Fruit fly (Drosophila melanogaster) whole organism, embryonic: ENCODE data around the gene CG5521.

Source experiments
- Abd-B ChIP-seq: fragments of 200-800 bp; sonication (Bioruptor generic); optimal IDR thresholded peaks from 2 replicates; lab custom pipeline; 2018; ENCODE audit warnings: missing biosample characterization, mild to moderate bottlenecking, missing genetic modification characterization, moderate library complexity
- CG1024 ChIP-seq: fragments of 200-800 bp; sonication (Bioruptor generic); IDR thresholded peaks from 2 replicates; pipeline ENCODE4 v1.3.6; 2022; ENCODE audit warnings: missing biosample characterization, missing genetic modification characterization
- CG11398 ChIP-seq: fragments of 200-800 bp; sonication (Bioruptor generic); optimal IDR thresholded peaks from 2 replicates; lab custom pipeline; 2016; ENCODE audit warnings: missing biosample characterization, missing genetic modification characterization
- CG11456 ChIP-seq: fragments of 200-800 bp; sonication (Bioruptor generic); IDR thresholded peaks from 3 replicates; pipeline ENCODE4 v1.3.6; 2022; ENCODE audit warnings: missing biosample characterization, missing genetic modification characterization
- CG11696 ChIP-seq: fragments of 200-800 bp; sonication (Bioruptor generic); IDR thresholded peaks from 2 replicates; pipeline ENCODE4 v1.3.6; 2022; ENCODE audit warnings: missing biosample characterization, missing genetic modification characterization
- CG12071 ChIP-seq: fragments of 200-800 bp; sonication (Bioruptor generic); optimal IDR thresholded peaks from 3 replicates; lab custom pipeline; 2018; ENCODE audit warnings: missing biosample characterization, mild to moderate bottlenecking, missing genetic modification characterization
- CG14050 ChIP-seq: fragments of 200-800 bp; sonication (Bioruptor generic); IDR thresholded peaks from 3 replicates; pipeline ENCODE4 v1.3.6; 2022; ENCODE audit warnings: missing biosample characterization, missing genetic modification characterization
- CG14441 ChIP-seq: fragments of 200-800 bp; sonication (Bioruptor generic); IDR thresholded peaks from 2 replicates; pipeline ENCODE4 v1.3.6; 2022; ENCODE audit warnings: missing biosample characterization, missing genetic modification characterization
- CG4328 ChIP-seq: fragments of 200-800 bp; sonication (Bioruptor generic); optimal IDR thresholded peaks from 3 replicates; lab custom pipeline; 2017; ENCODE audit warnings: missing biosample characterization, missing genetic modification reagents, missing genetic modification characterization
- CG4404 ChIP-seq: fragments of 200-800 bp; sonication (Bioruptor generic); IDR thresholded peaks from 2 replicates; pipeline ENCODE4 v1.3.6; 2022; ENCODE audit warnings: missing biosample characterization, missing genetic modification characterization
- CG6765 ChIP-seq: fragments of 200-800 bp; sonication (Bioruptor generic); optimal IDR thresholded peaks from 3 replicates; lab custom pipeline; 2017; ENCODE audit warnings: missing biosample characterization, mild to moderate bottlenecking, missing genetic modification characterization
- CG8290 ChIP-seq, 3 experiments: fragments of 200-800 bp; sonication (Bioruptor generic); optimal IDR thresholded peaks; 2 replicates each; lab custom pipeline; 2016 to 2019; ENCODE audit warnings: missing biosample characterization in 3 of 3, missing genetic modification characterization in 3 of 3, mild to moderate bottlenecking in 2 of 3, moderate library complexity in 1 of 3
- CG8478 ChIP-seq: fragments of >200 bp; optimal IDR thresholded peaks from 2 replicates; lab custom pipeline; 2018
- CG8924 ChIP-seq: fragments of 200-800 bp; optimal IDR thresholded peaks from 3 replicates; lab custom pipeline; 2019; ENCODE audit warnings: missing biosample characterization, mild to moderate bottlenecking, missing genetic modification characterization, moderate library complexity
- CG8944 ChIP-seq: fragments of 200-800 bp; sonication (Bioruptor generic); optimal IDR thresholded peaks from 3 replicates; lab custom pipeline; 2016; ENCODE audit warnings: missing biosample characterization, missing genetic modification characterization
- Doc3 ChIP-seq: fragments of 200-800 bp; sonication (Bioruptor generic); IDR thresholded peaks from 3 replicates; pipeline ENCODE4 v1.3.6; 2022; ENCODE audit warnings: missing biosample characterization, missing genetic modification characterization; ENCODE audit not compliant: partially characterized antibody
- Dp ChIP-seq: fragments of 200-800 bp; sonication (Bioruptor generic); optimal IDR thresholded peaks from 2 replicates; lab custom pipeline; 2018; ENCODE audit warnings: missing biosample characterization, mild to moderate bottlenecking, missing genetic modification characterization, moderate library complexity
- E2f2 ChIP-seq: fragments of 200-800 bp; sonication (Bioruptor generic); IDR thresholded peaks from 2 replicates; pipeline ENCODE4 v1.3.6; 2022; ENCODE audit warnings: missing biosample characterization, missing genetic modification characterization
- Eip74EF ChIP-seq, 2 experiments: fragments of 200-800 bp in 1 of 2; fragments of >200 bp in 1 of 2; sonication (Bioruptor generic) in 1 of 2; optimal IDR thresholded peaks; 2 replicates each; lab custom pipeline; 2017 to 2019; ENCODE audit warnings: missing biosample characterization in 2 of 2, missing genetic modification characterization in 2 of 2, mild to moderate bottlenecking in 1 of 2, moderate library complexity in 1 of 2
- Fer1 ChIP-seq: fragments of 200-800 bp; sonication (Bioruptor generic); optimal IDR thresholded peaks from 2 replicates; lab custom pipeline; 2017; ENCODE audit warnings: missing biosample characterization, mild to moderate bottlenecking, missing genetic modification characterization
- Gsc ChIP-seq: fragments of 200-800 bp; sonication (Bioruptor generic); IDR thresholded peaks from 2 replicates; pipeline ENCODE4 v1.3.6; 2022; ENCODE audit warnings: missing biosample characterization, missing genetic modification characterization
- Hey ChIP-seq: fragments of 200-800 bp; sonication (Bioruptor generic); optimal IDR thresholded peaks from 3 replicates; lab custom pipeline; 2018; ENCODE audit warnings: missing biosample characterization, mild to moderate bottlenecking, missing genetic modification characterization
- HmgZ ChIP-seq: fragments of 200-800 bp; sonication (Bioruptor generic); optimal IDR thresholded peaks from 2 replicates; lab custom pipeline; 2018; ENCODE audit warnings: missing biosample characterization, mild to moderate bottlenecking, missing genetic modification characterization
- Hr39 ChIP-seq: fragments of >200 bp; optimal IDR thresholded peaks from 2 replicates; lab custom pipeline; 2017
- Meics ChIP-seq: fragments of 200-800 bp; sonication (Bioruptor generic); optimal IDR thresholded peaks from 2 replicates; lab custom pipeline; 2017; ENCODE audit warnings: missing biosample characterization, mild to moderate bottlenecking, missing genetic modification characterization
- Myb ChIP-seq: fragments of 200-800 bp; sonication (Bioruptor generic); optimal IDR thresholded peaks from 2 replicates; lab custom pipeline; 2016; ENCODE audit warnings: missing biosample characterization, missing genetic modification characterization
- NFAT ChIP-seq: fragments of 200-800 bp; sonication (Bioruptor generic); IDR thresholded peaks from 2 replicates; pipeline ENCODE4 v1.3.6; 2022; ENCODE audit warnings: missing biosample characterization, missing genetic modification characterization
- Nf-YC ChIP-seq: fragments of 200-800 bp; optimal IDR thresholded peaks from 3 replicates; lab custom pipeline; 2019; ENCODE audit warnings: missing biosample characterization, mild to moderate bottlenecking, missing genetic modification characterization, moderate library complexity
- Rfx ChIP-seq: fragments of 200-800 bp; sonication (Bioruptor generic); IDR thresholded peaks from 2 replicates; pipeline ENCODE4 v1.3.6; 2022; ENCODE audit warnings: missing biosample characterization, missing genetic modification characterization
- ap ChIP-seq: fragments of 200-800 bp; sonication (Bioruptor generic); IDR thresholded peaks from 2 replicates; pipeline ENCODE4 v1.3.6; 2022; ENCODE audit warnings: missing biosample characterization, missing genetic modification characterization
- caup ChIP-seq: fragments of 200-800 bp; sonication (Bioruptor generic); optimal IDR thresholded peaks from 3 replicates; lab custom pipeline; 2017; ENCODE audit warnings: missing biosample characterization, mild to moderate bottlenecking, missing genetic modification characterization, moderate library complexity; ENCODE audit not compliant: severe bottlenecking
- cg ChIP-seq: fragments of 200-800 bp; sonication (Bioruptor generic); optimal IDR thresholded peaks from 3 replicates; lab custom pipeline; 2019; ENCODE audit warnings: missing biosample characterization, mild to moderate bottlenecking, missing genetic modification characterization, moderate library complexity
- chinmo ChIP-seq: fragments of 200-800 bp; sonication (Bioruptor generic); IDR thresholded peaks from 4 replicates; pipeline ENCODE4 v1.3.6; 2022; ENCODE audit warnings: missing biosample characterization, missing genetic modification characterization; ENCODE audit not compliant: partially characterized antibody
- emc ChIP-seq: fragments of 200-800 bp; sonication (Bioruptor generic); optimal IDR thresholded peaks from 2 replicates; lab custom pipeline; 2016; ENCODE audit warnings: missing biosample characterization, missing genetic modification characterization
- en ChIP-seq: fragments of 200-800 bp; sonication (Bioruptor generic); optimal IDR thresholded peaks from 2 replicates; lab custom pipeline; 2016; ENCODE audit warnings: missing biosample characterization, missing genetic modification characterization
- ftz-f1 ChIP-seq: fragments of 200-800 bp; sonication (Bioruptor generic); optimal IDR thresholded peaks from 2 replicates; lab custom pipeline; 2016; ENCODE audit warnings: missing biosample characterization, missing genetic modification characterization
- gro ChIP-seq: fragments of 200-800 bp; sonication (Bioruptor generic); optimal IDR thresholded peaks from 2 replicates; lab custom pipeline; 2016; ENCODE audit warnings: missing biosample characterization, missing genetic modification characterization
- her ChIP-seq: fragments of 200-800 bp; sonication (Bioruptor generic); optimal IDR thresholded peaks from 2 replicates; lab custom pipeline; 2016; ENCODE audit warnings: missing biosample characterization, missing genetic modification characterization
- hth ChIP-seq: fragments of >200 bp; optimal IDR thresholded peaks from 2 replicates; lab custom pipeline; 2017; ENCODE audit warnings: inconsistent platforms
- lola ChIP-seq, 3 experiments: fragments of >200 bp in 2 of 3; fragments of 200-800 bp in 1 of 3; sonication (Bioruptor generic) in 1 of 3; optimal IDR thresholded peaks; 2 replicates each; lab custom pipeline; 2017 to 2019; ENCODE audit warnings: missing biosample characterization in 3 of 3, missing genetic modification characterization in 3 of 3, mild to moderate bottlenecking in 1 of 3, moderate library complexity in 1 of 3
- onecut ChIP-seq: fragments of 200-800 bp; sonication (Bioruptor generic); IDR thresholded peaks from 2 replicates; pipeline ENCODE4 v1.3.6; 2022; ENCODE audit warnings: missing biosample characterization, missing genetic modification characterization
- p53 ChIP-seq: fragments of 200-800 bp; sonication (Bioruptor generic); optimal IDR thresholded peaks from 2 replicates; lab custom pipeline; 2016; ENCODE audit warnings: missing biosample characterization, missing genetic modification characterization
- pho ChIP-seq: fragments of 200-800 bp; sonication (Bioruptor generic); optimal IDR thresholded peaks from 2 replicates; lab custom pipeline; 2016; ENCODE audit warnings: missing biosample characterization, missing genetic modification characterization
- phol ChIP-seq: fragments of 200-800 bp; sonication (Bioruptor generic); optimal IDR thresholded peaks from 3 replicates; lab custom pipeline; 2018; ENCODE audit warnings: missing biosample characterization, mild to moderate bottlenecking, missing genetic modification characterization, moderate library complexity
- scrt ChIP-seq: fragments of 200-800 bp; sonication (Bioruptor generic); optimal IDR thresholded peaks from 2 replicates; lab custom pipeline; 2018; ENCODE audit warnings: missing biosample characterization, mild to moderate bottlenecking, missing genetic modification characterization, moderate library complexity
- sisA ChIP-seq: fragments of 200-800 bp; sonication (Bioruptor generic); IDR thresholded peaks from 2 replicates; pipeline ENCODE4 v1.3.6; 2022; ENCODE audit warnings: missing biosample characterization, missing genetic modification characterization
- tup ChIP-seq: fragments of 200-800 bp; sonication (Bioruptor generic); optimal IDR thresholded peaks from 2 replicates; lab custom pipeline; 2016; ENCODE audit warnings: missing biosample characterization, mild to moderate bottlenecking, missing genetic modification characterization, moderate library complexity
- unc-4 ChIP-seq: fragments of 200-800 bp; sonication (Bioruptor generic); IDR thresholded peaks from 2 replicates; pipeline ENCODE4 v1.3.6; 2022; ENCODE audit warnings: missing biosample characterization, missing genetic modification characterization; ENCODE audit not compliant: partially characterized antibody
- usp ChIP-seq: fragments of >200 bp; optimal IDR thresholded peaks from 2 replicates; lab custom pipeline; 2017; ENCODE audit warnings: missing biosample characterization, missing genetic modification characterization
- z ChIP-seq: fragments of 200-800 bp; sonication (Bioruptor generic); IDR thresholded peaks from 3 replicates; pipeline ENCODE4 v1.3.6; 2022; ENCODE audit warnings: missing biosample characterization, missing genetic modification characterization
- zfh1 ChIP-seq: fragments of 200-800 bp; sonication (Bioruptor generic); IDR thresholded peaks from 3 replicates; pipeline ENCODE4 v1.3.6; 2022; ENCODE audit warnings: missing biosample characterization, missing genetic modification characterization

The CG5521 gene

dm6 chr3R:26963747-26964174 lies 3.0 kb upstream of the CG5521 start (continued):
- no peak for TF ChIP-seq hth
- peak; percentile 70; the same call in 2 of the 3 replicates for TF ChIP-seq CG11456 (GFP tag; lab: Robert Waterston, UW)
- peak; percentile 54 for TF ChIP-seq CG4404 (GFP tag; lab: Robert Waterston, UW)
- TF ChIP-seq CG11696 (GFP tag; lab: Robert Waterston, UW) = peak; percentile 93
- peak; percentile 79 for TF ChIP-seq CG8924 (tag; lab: Kevin White, UChicago)
- peak; percentile 38 for TF ChIP-seq CG14441 (GFP tag; lab: Robert Waterston, UW)
- TF ChIP-seq tup = no peak
- TF ChIP-seq Eip74EF (GFP tag; optimal IDR thresholded peaks at IDR 0.05; lab: Kevin White, UChicago) = peak in 1 of 2 experiments; percentile 68
- TF ChIP-seq CG8290 (GFP tag; optimal IDR thresholded peaks at IDR 0.05; lab: Kevin White, UChicago) = peak; percentile 36
- peak in 1 of 2 experiments; percentile 23 for TF ChIP-seq CG8290 (tag; optimal IDR thresholded peaks at IDR 0.05; lab: Kevin White, UChicago)
- peak; percentile 59; the same call in 1 of the 3 replicates for TF ChIP-seq zfh1 (GFP tag; lab: Robert Waterston, UW)
- TF ChIP-seq ap = no peak
- peak; percentile 31 for TF ChIP-seq p53
- no peak for TF ChIP-seq usp (GFP tag; lab: Kevin White, UChicago)
- no peak for TF ChIP-seq Hey (tag; lab: Kevin White, UChicago)
- peak; percentile 52 for TF ChIP-seq sisA (GFP tag; lab: Robert Waterston, UW)
- TF ChIP-seq Abd-B (GFP tag; lab: Kevin White, UChicago) = peak; percentile 79
- no peak for TF ChIP-seq Hr39 (lab: Kevin White, UChicago)
- TF ChIP-seq HmgZ = peak; percentile 3
- TF ChIP-seq CG8944 (GFP tag; lab: Kevin White, UChicago) = peak; percentile 52
- peak; percentile 81 for TF ChIP-seq Fer1
- no peak for TF ChIP-seq Gsc
- no peak for TF ChIP-seq CG1024
- TF ChIP-seq Rfx (GFP tag; lab: Robert Waterston, UW) = peak; percentile 29; the same call in 1 of the 2 replicates
- TF ChIP-seq CG8478 (lab: Kevin White, UChicago) = no peak
- no peak for TF ChIP-seq cg (GFP tag; lab: Kevin White, UChicago)
- TF ChIP-seq NFAT (GFP tag; lab: Robert Waterston, UW) = peak; percentile 42; the same call in 1 of the 2 replicates
- TF ChIP-seq Myb = peak; percentile 19
- peak; percentile 11 for TF ChIP-seq CG6765 (GFP tag; lab: Kevin White, UChicago)
- TF ChIP-seq Meics = peak; percentile 31
- no peak for TF ChIP-seq CG4328 (GFP tag; lab: Kevin White, UChicago)
- TF ChIP-seq CG14050 = no peak; the same call in 2 of the 3 replicates
- TF ChIP-seq CG12071 (GFP tag; lab: Kevin White, UChicago) = peak; percentile 84
- TF ChIP-seq E2f2 (GFP tag; lab: Robert Waterston, UW) = no peak
- peak; percentile 2 for TF ChIP-seq emc (GFP tag; lab: Kevin White, UChicago)
- TF ChIP-seq Dp (GFP tag; lab: Kevin White, UChicago) = no peak
- peak; percentile 84 for TF ChIP-seq gro (GFP tag; lab: Kevin White, UChicago)
- TF ChIP-seq chinmo = no peak
- no peak for TF ChIP-seq unc-4
- peak; percentile 18 for TF ChIP-seq pho (GFP tag; lab: Kevin White, UChicago)
- no peak for TF ChIP-seq CG11398 (GFP tag; lab: Kevin White, UChicago)
- peak; percentile 53 for TF ChIP-seq onecut (GFP tag; lab: Robert Waterston, UW)
- peak; percentile 81 for TF ChIP-seq phol (tag; lab: Kevin White, UChicago)
- TF ChIP-seq caup (GFP tag; lab: Kevin White, UChicago) = peak; percentile 78
- no peak for TF ChIP-seq en (GFP tag; lab: Kevin White, UChicago)
- peak; percentile 35 for TF ChIP-seq her
- TF ChIP-seq Nf-YC (tag; lab: Kevin White, UChicago) = peak; percentile 27
- TF ChIP-seq scrt (GFP tag; lab: Kevin White, UChicago) = peak; percentile 74
- no peak for TF ChIP-seq Doc3 (GFP tag; lab: Robert Waterston, UW)
- TF ChIP-seq ftz-f1 (GFP tag; lab: Kevin White, UChicago) = peak; percentile 1
- TF ChIP-seq z (GFP tag; lab: Robert Waterston, UW) = no peak
- TF ChIP-seq lola (GFP tag; optimal IDR thresholded peaks at IDR 0.05; lab: Kevin White, UChicago) = peak in 1 of 3 experiments; percentile 16
